Worm (Caenorhabditis elegans) whole organism, mixed stage, embryonic: Measurements from ENCODE around the gene Y71H2AL.2.

Source experiments
- M03D4.4 ChIP-seq: sonication (generic microtip); optimal IDR thresholded peaks from 2 replicates; lab custom pipeline; 2017; ENCODE audit warnings: mild to moderate bottlenecking, missing genetic modification characterization, missing compliant biosample characterization
- lsy-2 ChIP-seq: fragments of 150-350 bp; optimal IDR thresholded peaks from 2 replicates; lab custom pipeline; 2014; ENCODE audit warnings: missing biosample characterization, missing genetic modification characterization
- nhr-237 ChIP-seq: fragments of 150-350 bp; optimal IDR thresholded peaks from 2 replicates; lab custom pipeline; 2014; ENCODE audit warnings: missing biosample characterization, missing genetic modification characterization
- unc-62 ChIP-seq: fragments of 150-350 bp; optimal IDR thresholded peaks from 2 replicates; lab custom pipeline; 2014; ENCODE audit warnings: missing biosample characterization, missing genetic modification reagents, missing genetic modification characterization

DNA sequence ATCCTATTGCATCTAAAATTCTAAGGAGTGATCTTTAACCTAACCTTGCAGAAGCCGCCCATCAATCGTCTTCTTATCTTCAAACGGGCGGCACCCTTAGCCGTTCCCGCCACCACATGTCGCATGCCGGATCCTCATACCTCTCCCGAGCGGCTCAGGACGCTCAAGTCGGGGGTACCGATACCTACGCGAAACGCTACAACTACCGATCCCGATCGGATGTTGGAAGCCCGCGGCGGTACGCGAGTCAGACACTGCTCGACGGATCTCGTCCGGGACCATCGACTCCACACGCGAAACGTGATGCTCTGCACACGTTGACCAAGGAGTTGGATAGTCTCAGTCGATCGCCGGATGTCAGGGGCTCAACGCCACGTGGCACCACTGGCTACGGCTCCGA lies 6.8 kb upstream of the Y71H2AL.2 start:
- TF ChIP-seq M03D4.4 (no peak), unc-62 (GFP tag; lab: Kevin White, UChicago) (no peak), lsy-2 (tag; lab: Kevin White, UChicago) (no peak), nhr-237 (tag; lab: Kevin White, UChicago) (no peak)
